Worm (Caenorhabditis elegans) whole organism, midembryonic: Measurements from ENCODE around the gene dhs-11.

ENCODE experiments used
- T22C8.4 ChIP-seq: fragments of 200-800 bp; sonication (Bioruptor generic); IDR thresholded peaks from 2 replicates; pipeline ENCODE4 v1.3.6; 2022; ENCODE audit warnings: missing genetic modification characterization, missing compliant biosample characterization
- cog-1 ChIP-seq: sonication (generic microtip); optimal IDR thresholded peaks from 2 replicates; lab custom pipeline; 2016; ENCODE audit warnings: missing genetic modification characterization, missing compliant biosample characterization
- flt-1 ChIP-seq: fragments of 200-800 bp; sonication (Bioruptor generic); IDR thresholded peaks from 2 replicates; pipeline ENCODE4 v1.3.6; 2022; ENCODE audit warnings: missing genetic modification characterization, missing compliant biosample characterization
- klf-2 ChIP-seq: fragments of 200-800 bp; sonication (Bioruptor generic); conservative IDR thresholded peaks from 2 replicates; pipeline ENCODE4 v1.3.6; 2022; ENCODE audit warnings: missing genetic modification reagents, missing genetic modification characterization, missing compliant biosample characterization
- med-1 ChIP-seq: sonication (generic microtip); optimal IDR thresholded peaks from 2 replicates; lab custom pipeline; 2017; ENCODE audit warnings: missing genetic modification characterization, mild to moderate bottlenecking, missing compliant biosample characterization, antibody characterized with exemption, missing genetic modification reagents; ENCODE audit not compliant: insufficient read depth
- ref-1 ChIP-seq: fragments of 200-800 bp; sonication (Bioruptor generic); conservative IDR thresholded peaks from 2 replicates; pipeline ENCODE4 v1.3.6; 2022; ENCODE audit warnings: missing genetic modification reagents, missing genetic modification characterization, missing compliant biosample characterization
- tab-1 ChIP-seq: fragments of 200-800 bp; sonication (Bioruptor generic); IDR thresholded peaks from 2 replicates; pipeline ENCODE4 v1.3.6; 2022; ENCODE audit warnings: missing genetic modification characterization, missing compliant biosample characterization
- ztf-23 ChIP-seq: fragments of 200-800 bp; sonication (Bioruptor generic); IDR thresholded peaks from 2 replicates; pipeline ENCODE4 v1.3.6; 2022; ENCODE audit warnings: missing genetic modification reagents, missing genetic modification characterization, missing compliant biosample characterization
- ztf-29 ChIP-seq: fragments of 200-800 bp; sonication (Bioruptor generic); IDR thresholded peaks from 2 replicates; pipeline ENCODE4 v1.3.6; 2022; ENCODE audit warnings: missing genetic modification reagents, missing genetic modification characterization, missing compliant biosample characterization

The dhs-11 gene

ce11 chrIII:10634034-10634433 is 8.6 kb downstream of the dhs-11 start:
- TF ChIP-seq med-1 (GFP tag; lab: Kevin White, UChicago) (no peak), ztf-23 (GFP tag; lab: Robert Waterston, UW) (0 out of 2 replicates have a peak, but pooled peaks have one; percentile 60), flt-1 (peak; percentile 83), ztf-29 (no peak), klf-2 (peak; percentile 30; the same call in 1 of the 2 replicates), cog-1 (tag; lab: Kevin White, UChicago) (peak; percentile 19)

- TF ChIP-seq ref-1 (no peak), ztf-29 (no peak), T22C8.4 (GFP tag; lab: Robert Waterston, UW) (no peak)
Observed at ce11 chrIII:10633403-10633674, 9.3 kb downstream of the dhs-11 start, which contains the start of gene Y39A1A.9. Gene Y39A1A.9 (minus strand): TSS chrIII:10633501.

ce11 chrIII:10632590-10633402 is 9.9 kb downstream of the dhs-11 start, which contains the start of gene Y39A1A.10:
Gene Y39A1A.10 (plus strand): TSS chrIII:10632728.
- TF ChIP-seq cog-1 (tag; lab: Kevin White, UChicago) (no peak), ref-1 (no peak), tab-1 (GFP tag; lab: Robert Waterston, UW) (no peak), ztf-29 (no peak), ztf-23 (GFP tag; lab: Robert Waterston, UW) (no peak), klf-2 (no peak), med-1 (GFP tag; lab: Kevin White, UChicago) (no peak), flt-1 (no peak), T22C8.4 (GFP tag; lab: Robert Waterston, UW) (no peak)

- no peak for TF ChIP-seq cog-1 (tag; lab: Kevin White, UChicago)
- no peak for TF ChIP-seq ref-1
- no peak for TF ChIP-seq flt-1
- no peak for TF ChIP-seq klf-2
- TF ChIP-seq tab-1 (GFP tag; lab: Robert Waterston, UW), result no peak
- TF ChIP-seq T22C8.4 (GFP tag; lab: Robert Waterston, UW), result no peak
- no peak for TF ChIP-seq ztf-23 (GFP tag; lab: Robert Waterston, UW)
- no peak for TF ChIP-seq med-1 (GFP tag; lab: Kevin White, UChicago)
- TF ChIP-seq ztf-29, result no peak
Observed at ce11 chrIII:10631870-10632509, 10.7 kb downstream of the dhs-11 start.

ce11 chrIII:10629795-10630194 is 12.9 kb downstream of the dhs-11 start:
- TF ChIP-seq ztf-23 (GFP tag; lab: Robert Waterston, UW) (no peak), cog-1 (tag; lab: Kevin White, UChicago) (no peak), ref-1 (no peak), klf-2 (no peak), tab-1 (GFP tag; lab: Robert Waterston, UW) (no peak), med-1 (GFP tag; lab: Kevin White, UChicago) (no peak), ztf-29 (no peak), T22C8.4 (GFP tag; lab: Robert Waterston, UW) (no peak)

- TF ChIP-seq T22C8.4 (GFP tag; lab: Robert Waterston, UW) (no peak), klf-2 (no peak), med-1 (GFP tag; lab: Kevin White, UChicago) (no peak), flt-1 (no peak)
Observed at ce11 chrIII:10629043-10629442, 13.6 kb downstream of the dhs-11 start, which contains the start of gene swt-4. Gene swt-4 (minus strand): TSS chrIII:10629143.

- TF ChIP-seq tab-1 (GFP tag; lab: Robert Waterston, UW), result no peak
- no peak for TF ChIP-seq ref-1
- TF ChIP-seq med-1 (GFP tag; lab: Kevin White, UChicago), result no peak
- TF ChIP-seq flt-1, result no peak
- TF ChIP-seq cog-1 (tag; lab: Kevin White, UChicago), result no peak
- no peak for TF ChIP-seq ztf-23 (GFP tag; lab: Robert Waterston, UW)
- TF ChIP-seq ztf-29, result no peak
- TF ChIP-seq klf-2, result no peak
- TF ChIP-seq T22C8.4 (GFP tag; lab: Robert Waterston, UW), result no peak
Observed at ce11 chrIII:10628360-10628759, 14.3 kb downstream of the dhs-11 start.

- TF ChIP-seq T22C8.4 (GFP tag; lab: Robert Waterston, UW), result peak; percentile 92
- peak; percentile 94 for TF ChIP-seq flt-1
- TF ChIP-seq cog-1 (tag; lab: Kevin White, UChicago), result peak; percentile 51
- TF ChIP-seq ztf-23 (GFP tag; lab: Robert Waterston, UW), result peak; percentile 82
- TF ChIP-seq klf-2, result peak; percentile 81
- TF ChIP-seq ztf-29, result peak; percentile 67
- TF ChIP-seq med-1 (GFP tag; lab: Kevin White, UChicago), result peak; percentile 55
- TF ChIP-seq tab-1 (GFP tag; lab: Robert Waterston, UW), result peak; percentile 93
- peak; percentile 85 for TF ChIP-seq ref-1
Observed at ce11 chrIII:10624564-10624963, 18.1 kb downstream of the dhs-11 start.

- TF ChIP-seq tab-1 (GFP tag; lab: Robert Waterston, UW), result no peak
- TF ChIP-seq ztf-23 (GFP tag; lab: Robert Waterston, UW), result 0 out of 2 replicates have a peak, but pooled peaks have one; percentile 55
- peak; percentile 48; the same call in 1 of the 2 replicates for TF ChIP-seq flt-1
Observed at ce11 chrIII:10621208-10621607, 21.5 kb downstream of the dhs-11 start, which contains the start of the genes lron-10 and hpr-9. Gene lron-10 (minus strand): TSS chrIII:10621369. Gene hpr-9 (plus strand): TSS chrIII:10621551.

- TF ChIP-seq T22C8.4 (GFP tag; lab: Robert Waterston, UW) (no peak), ztf-23 (GFP tag; lab: Robert Waterston, UW) (no peak), ref-1 (no peak), tab-1 (GFP tag; lab: Robert Waterston, UW) (no peak), ztf-29 (no peak), klf-2 (no peak), cog-1 (tag; lab: Kevin White, UChicago) (no peak), flt-1 (no peak), med-1 (GFP tag; lab: Kevin White, UChicago) (no peak)
Observed at ce11 chrIII:10615166-10615565, 27.5 kb downstream of the dhs-11 start, which contains the start of gene mrpl-22. Gene mrpl-22 (plus strand): TSS chrIII:10615466.
